Fruit fly (Drosophila melanogaster): ENCODE measurements around the gene CG14262.
A peak's percentile ranks its signal among the peaks of the same experiment; 100 is the strongest.

The CG14262 gene

DNA sequence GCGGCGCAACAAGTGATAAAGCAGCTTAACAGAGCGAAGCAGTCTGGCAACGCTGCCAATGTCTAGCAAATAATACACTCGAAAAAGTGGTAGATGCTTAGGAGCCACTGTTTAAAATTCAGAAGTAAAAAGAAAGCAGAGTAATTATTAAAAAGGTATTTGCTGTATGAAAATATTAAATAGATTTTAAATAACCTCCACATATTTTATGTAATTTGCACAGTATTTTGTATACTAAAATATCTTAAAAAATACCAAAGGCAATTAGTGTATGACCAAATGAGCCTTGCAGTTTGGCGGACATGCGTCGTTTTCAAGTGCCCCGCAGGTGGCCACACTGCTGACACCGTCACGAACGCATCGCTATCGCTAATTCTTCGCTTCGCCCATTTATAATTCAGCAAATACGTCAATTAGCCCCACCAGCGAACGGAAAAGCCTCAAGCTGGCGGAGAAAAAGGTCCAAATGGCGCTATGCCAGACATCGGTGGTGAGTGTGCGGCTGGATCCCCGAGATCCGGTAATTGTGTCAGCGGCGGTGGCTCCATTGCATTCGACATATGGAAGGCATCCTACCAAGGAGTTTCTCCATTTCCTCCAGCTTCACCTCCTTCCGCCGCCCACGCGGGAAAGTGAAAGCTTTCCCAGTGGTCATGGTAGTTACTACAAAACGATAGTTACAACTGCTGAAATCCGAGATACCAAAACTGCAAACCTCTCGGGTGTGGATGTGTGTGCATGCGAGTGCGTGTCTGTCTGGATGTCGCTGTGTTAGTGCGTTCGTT is 11.9 kb downstream of the CG14262 start, which contains the start of gene pll (continued):
- no peak for TF ChIP-seq CG30020 (tag; optimal IDR thresholded peaks at IDR 0.05)
- TF ChIP-seq CG8388 (GFP tag; optimal IDR thresholded peaks at IDR 0.05) = peak; percentile 76
- TF ChIP-seq rib (GFP tag; IDR thresholded peaks at IDR 0.05) = peak; percentile 63; the same call in 1 of the 2 replicates
- peak; percentile 76 for TF ChIP-seq MESR4 (GFP tag; optimal IDR thresholded peaks at IDR 0.05)
- TF ChIP-seq lab (GFP tag; optimal IDR thresholded peaks at IDR 0.05) = peak; percentile 86
- TF ChIP-seq tgo (GFP tag; IDR thresholded peaks at IDR 0.05) = peak; percentile 90
- TF ChIP-seq HmgZ (tag; optimal IDR thresholded peaks at IDR 0.05) = peak; percentile 85
- TF ChIP-seq ase (GFP tag; IDR thresholded peaks at IDR 0.05) = peak; percentile 95
- TF ChIP-seq CG11456 (GFP tag; IDR thresholded peaks at IDR 0.05) = peak; percentile 95
- peak; percentile 22 for TF ChIP-seq trh (GFP tag; optimal IDR thresholded peaks at IDR 0.05)
- TF ChIP-seq Hand (GFP tag; optimal IDR thresholded peaks at IDR 0.05) = peak; percentile 23
- TF ChIP-seq CG12769 (tag; optimal IDR thresholded peaks at IDR 0.05) = no peak
- TF ChIP-seq Ptx1 (GFP tag; IDR thresholded peaks at IDR 0.05) = peak; percentile 89
- no peak for TF ChIP-seq CG4282 (GFP tag; optimal IDR thresholded peaks at IDR 0.05)
- peak; percentile 82 for TF ChIP-seq CG12942 (GFP tag; optimal IDR thresholded peaks at IDR 0.05)
- peak; percentile 96 for TF ChIP-seq CG9797 (GFP tag; optimal IDR thresholded peaks at IDR 0.05)
- TF ChIP-seq CG30431 (GFP tag; optimal IDR thresholded peaks at IDR 0.05) = peak; percentile 48
- no peak for TF ChIP-seq CG15073 (GFP tag; optimal IDR thresholded peaks at IDR 0.05)
- no peak for TF ChIP-seq CG34224 (GFP tag; IDR thresholded peaks at IDR 0.05; ENCODE audit: partially characterized antibody)
- TF ChIP-seq Gug (GFP tag; IDR thresholded peaks at IDR 0.05) = peak; percentile 88
- peak; percentile 41 for TF ChIP-seq CG9876 (GFP tag; optimal IDR thresholded peaks at IDR 0.05)
- peak; percentile 48 for TF ChIP-seq CG3065 (GFP tag; optimal IDR thresholded peaks at IDR 0.05)
- peak; percentile 96 for TF ChIP-seq slbo (GFP tag; IDR thresholded peaks at IDR 0.05)
- no peak for TF ChIP-seq CG7745 (tag; optimal IDR thresholded peaks at IDR 0.05)
- peak; percentile 44 for TF ChIP-seq CG31388 (GFP tag; optimal IDR thresholded peaks at IDR 0.05)
- peak; percentile 22 for TF ChIP-seq en (GFP tag; optimal IDR thresholded peaks at IDR 0.05)
- TF ChIP-seq Opbp (GFP tag; IDR thresholded peaks at IDR 0.05; ENCODE audit: partially characterized antibody) = peak; percentile 42; the same call in 2 of the 3 replicates
- peak; percentile 48 for TF ChIP-seq CG18011 (GFP tag; optimal IDR thresholded peaks at IDR 0.05)
- TF ChIP-seq dati (GFP tag; IDR thresholded peaks at IDR 0.05) = peak; percentile 65
- peak; percentile 89 for TF ChIP-seq sob (GFP tag; IDR thresholded peaks at IDR 0.05)
- TF ChIP-seq Hr39 (optimal IDR thresholded peaks at IDR 0.05) = no peak
- peak; percentile 79; the same call in 2 of the 3 replicates for TF ChIP-seq gce (GFP tag; IDR thresholded peaks at IDR 0.05)
- peak; percentile 65 for TF ChIP-seq luna (GFP tag; optimal IDR thresholded peaks at IDR 0.05)
- peak; percentile 0 for TF ChIP-seq CG15479 (GFP tag; optimal IDR thresholded peaks at IDR 0.05)
- TF ChIP-seq ash1 (GFP tag; optimal IDR thresholded peaks at IDR 0.05) = no peak
- TF ChIP-seq Stat92E (GFP tag; optimal IDR thresholded peaks at IDR 0.05) = peak in 1 of 3 experiments; percentile 64
- TF ChIP-seq CG15514 (GFP tag; optimal IDR thresholded peaks at IDR 0.05) = peak; percentile 79
- peak; percentile 78 for TF ChIP-seq Dek (tag; optimal IDR thresholded peaks at IDR 0.05)
- peak; percentile 86 for TF ChIP-seq ken (GFP tag; IDR thresholded peaks at IDR 0.05)
- peak; percentile 61 for TF ChIP-seq CG2116 (GFP tag; optimal IDR thresholded peaks at IDR 0.05)
- 0 out of 2 replicates have a peak, but pooled peaks have one; percentile 45 for TF ChIP-seq CG10321 (GFP tag; IDR thresholded peaks at IDR 0.05)
- 0 out of 3 replicates have a peak, but pooled peaks have one; percentile 47 for TF ChIP-seq C15 (GFP tag; IDR thresholded peaks at IDR 0.05)
- peak; percentile 68; the same call in 3 of the 4 replicates for TF ChIP-seq Dll (GFP tag; IDR thresholded peaks at IDR 0.05; ENCODE audit: partially characterized antibody)
- peak; percentile 22; the same call in 1 of the 2 replicates for TF ChIP-seq inv (GFP tag; IDR thresholded peaks at IDR 0.05; ENCODE audit: partially characterized antibody)
- peak; percentile 35 for TF ChIP-seq CG12236 (GFP tag; optimal IDR thresholded peaks at IDR 0.05)
- TF ChIP-seq CG8290 (GFP tag; optimal IDR thresholded peaks at IDR 0.05) = no peak
- no peak for TF ChIP-seq CG8290 (tag; optimal IDR thresholded peaks at IDR 0.05)
- TF ChIP-seq CG2678 (tag; optimal IDR thresholded peaks at IDR 0.05) = no peak
- peak; percentile 17 for TF ChIP-seq org-1 (GFP tag; optimal IDR thresholded peaks at IDR 0.05)
